Worm (Caenorhabditis elegans): ENCODE measurements around the gene W08E12.6.

- TF ChIP-seq lsy-2 (tag; optimal IDR thresholded peaks at IDR 0.05) (no peak), fkh-8 (tag; optimal IDR thresholded peaks at IDR 0.05) (no peak), Y116A8C.19 (tag; optimal IDR thresholded peaks at IDR 0.05; ENCODE audit: borderline replicate concordance) (no peak), egl-27 (tag; optimal IDR thresholded peaks at IDR 0.05) (no peak), nhr-90 (tag; optimal IDR thresholded peaks at IDR 0.05; ENCODE audit: poor library complexity) (no peak), efl-3 (GFP tag; optimal IDR thresholded peaks at IDR 0.05) (no peak), grh-1 (GFP tag; IDR thresholded peaks at IDR 0.05) (no peak)
These were observed 31.6 kb upstream of the W08E12.6 start for ce11 chrIV:3266841-3267240.
